Worm (Caenorhabditis elegans): ENCODE measurements around the gene sas-6.

- no peak for TF ChIP-seq akir-1 (GFP tag; optimal IDR thresholded peaks at IDR 0.05)
- TF ChIP-seq lin-35 (GFP tag; optimal IDR thresholded peaks at IDR 0.05), result no peak
- no peak for TF ChIP-seq F10E7.11 (tag; optimal IDR thresholded peaks at IDR 0.05)
- no peak for TF ChIP-seq unc-62 (GFP tag; optimal IDR thresholded peaks at IDR 0.05)
- TF ChIP-seq dpl-1 (GFP tag; optimal IDR thresholded peaks at IDR 0.05), result no peak
- TF ChIP-seq F55B11.4 (tag; optimal IDR thresholded peaks at IDR 0.05; ENCODE audit: borderline replicate concordance, insufficient read depth), result no peak
- no peak for TF ChIP-seq lir-1 (GFP tag; conservative IDR thresholded peaks at IDR 0.05)
- TF ChIP-seq Y53G8AR.9 (GFP tag; conservative IDR thresholded peaks at IDR 0.05), result no peak
- no peak for TF ChIP-seq C06A6.2 (GFP tag; conservative IDR thresholded peaks at IDR 0.05)
- TF ChIP-seq xnd-1 (tag; optimal IDR thresholded peaks at IDR 0.05), result no peak
- no peak for TF ChIP-seq efl-1 (GFP tag; optimal IDR thresholded peaks at IDR 0.05)
- no peak for TF ChIP-seq ZK185.1 (tag; optimal IDR thresholded peaks at IDR 0.05; ENCODE audit: poor library complexity, severe bottlenecking)
Observed at ce11 chrIV:13784774-13785173, 3.8 kb downstream of the sas-6 start.

Measured in whole organism, young adult.